Worm (Caenorhabditis elegans) whole organism, L3 larva: ENCODE results near the gene F10E9.7.

Experiments
- R02D3.7 ChIP-seq: fragments of 150-350 bp; optimal IDR thresholded peaks from 2 replicates; lab custom pipeline; 2014; ENCODE audit warnings: missing biosample characterization, missing genetic modification characterization
- ZK546.5 ChIP-seq: sonication (generic microtip); optimal IDR thresholded peaks from 2 replicates; lab custom pipeline; 2017; ENCODE audit warnings: missing biosample characterization, missing genetic modification characterization
- aly-2 ChIP-seq: fragments of 150-350 bp; optimal IDR thresholded peaks from 2 replicates; lab custom pipeline; 2014; ENCODE audit warnings: missing biosample characterization, missing genetic modification characterization
- ama-1 ChIP-seq: fragments of 150-350 bp; optimal IDR thresholded peaks from 2 replicates; lab custom pipeline; 2018
- ceh-82 ChIP-seq: fragments of 150-350 bp; optimal IDR thresholded peaks from 2 replicates; lab custom pipeline; 2014; ENCODE audit warnings: missing biosample characterization, missing genetic modification characterization
- ceh-9 ChIP-seq: sonication (generic microtip); optimal IDR thresholded peaks from 2 replicates; lab custom pipeline; 2018; ENCODE audit warnings: missing biosample characterization, missing genetic modification characterization
- daf-12 ChIP-seq: fragments of 150-350 bp; optimal IDR thresholded peaks from 2 replicates; lab custom pipeline; 2014; ENCODE audit warnings: missing biosample characterization, missing genetic modification reagents, missing genetic modification characterization
- egl-27 ChIP-seq: sonication (generic microtip); optimal IDR thresholded peaks from 4 replicates; lab custom pipeline; 2017; ENCODE audit warnings: missing biosample characterization, missing genetic modification reagents, missing genetic modification characterization
- egl-5 ChIP-seq: fragments of 150-350 bp; optimal IDR thresholded peaks from 2 replicates; lab custom pipeline; 2017; ENCODE audit warnings: missing biosample characterization, missing genetic modification reagents, missing genetic modification characterization, inconsistent platforms
- elt-1 ChIP-seq: fragments of 150-350 bp; optimal IDR thresholded peaks from 2 replicates; lab custom pipeline; 2014; ENCODE audit warnings: missing biosample characterization, missing genetic modification characterization
- elt-2 ChIP-seq: sonication (generic microtip); optimal IDR thresholded peaks from 2 replicates; lab custom pipeline; 2016; ENCODE audit warnings: missing genetic modification reagents, mild to moderate bottlenecking, missing genetic modification characterization, missing compliant biosample characterization
- elt-3 ChIP-seq, 3 experiments: fragments of 150-350 bp in 1 of 3; sonication (generic microtip) in 2 of 3; optimal IDR thresholded peaks; 2 replicates in 2 of 3; 4 replicates in 1 of 3; lab custom pipeline; 2014 to 2017; ENCODE audit warnings: missing biosample characterization in 3 of 3, missing genetic modification characterization in 3 of 3
- eor-1 ChIP-seq, 2 experiments: fragments of 150-350 bp; optimal IDR thresholded peaks; 2 replicates each; lab custom pipeline; 2014 to 2018; ENCODE audit warnings: missing biosample characterization in 2 of 2, missing genetic modification characterization in 2 of 2
- fkh-2 ChIP-seq: fragments of 150-350 bp; optimal IDR thresholded peaks from 2 replicates; lab custom pipeline; 2014; ENCODE audit warnings: missing biosample characterization, missing genetic modification reagents, missing genetic modification characterization
- hmg-11 ChIP-seq: sonication (generic microtip); optimal IDR thresholded peaks from 2 replicates; lab custom pipeline; 2016; ENCODE audit warnings: missing genetic modification characterization, missing compliant biosample characterization
- lin-15B ChIP-seq: fragments of 150-350 bp; optimal IDR thresholded peaks from 2 replicates; lab custom pipeline; 2014; ENCODE audit warnings: missing biosample characterization, missing genetic modification characterization
- lsy-12 ChIP-seq: sonication (generic microtip); optimal IDR thresholded peaks from 2 replicates; lab custom pipeline; 2016; ENCODE audit warnings: mild to moderate bottlenecking, missing genetic modification characterization, missing compliant biosample characterization
- mdl-1 ChIP-seq: fragments of 150-350 bp; optimal IDR thresholded peaks from 2 replicates; lab custom pipeline; 2014; ENCODE audit warnings: missing biosample characterization, missing genetic modification characterization
- nfya-1 ChIP-seq: sonication (generic microtip); optimal IDR thresholded peaks from 2 replicates; lab custom pipeline; 2017; ENCODE audit warnings: missing genetic modification characterization, mild to moderate bottlenecking, missing compliant biosample characterization, antibody characterized with exemption, moderate library complexity; ENCODE audit not compliant: insufficient read depth
- nhr-11 ChIP-seq: fragments of 150-350 bp; optimal IDR thresholded peaks from 2 replicates; lab custom pipeline; 2014; ENCODE audit warnings: missing biosample characterization, missing genetic modification characterization
- nhr-23 ChIP-seq: fragments of 150-350 bp; optimal IDR thresholded peaks from 2 replicates; lab custom pipeline; 2014; ENCODE audit warnings: missing biosample characterization, missing genetic modification reagents, missing genetic modification characterization
- nhr-25 ChIP-seq: sonication (generic microtip); optimal IDR thresholded peaks from 2 replicates; lab custom pipeline; 2017; ENCODE audit warnings: missing biosample characterization, missing genetic modification characterization
- nhr-28 ChIP-seq: fragments of 150-350 bp; optimal IDR thresholded peaks from 2 replicates; lab custom pipeline; 2014; ENCODE audit warnings: missing biosample characterization, missing genetic modification characterization
- nhr-43 ChIP-seq: sonication (generic microtip); optimal IDR thresholded peaks from 2 replicates; lab custom pipeline; 2016; ENCODE audit warnings: mild to moderate bottlenecking, missing genetic modification characterization, missing compliant biosample characterization; ENCODE audit not compliant: poor library complexity, severe bottlenecking
- nhr-67 ChIP-seq: fragments of 150-350 bp; optimal IDR thresholded peaks from 2 replicates; lab custom pipeline; 2014; ENCODE audit warnings: missing biosample characterization, missing genetic modification characterization
- nhr-76 ChIP-seq: fragments of 150-350 bp; sonication (generic microtip); optimal IDR thresholded peaks from 5 replicates; lab custom pipeline; 2014; ENCODE audit warnings: missing biosample characterization, missing genetic modification characterization
- nhr-77 ChIP-seq: fragments of 150-350 bp; optimal IDR thresholded peaks from 2 replicates; lab custom pipeline; 2014; ENCODE audit warnings: missing biosample characterization, missing genetic modification characterization
- pha-4 ChIP-seq: fragments of 150-350 bp; optimal IDR thresholded peaks from 2 replicates; lab custom pipeline; 2014; ENCODE audit warnings: missing biosample characterization, missing genetic modification reagents, missing genetic modification characterization
- pqm-1 ChIP-seq: fragments of 150-350 bp; optimal IDR thresholded peaks from 2 replicates; lab custom pipeline; 2017; ENCODE audit warnings: missing biosample characterization, missing genetic modification characterization, inconsistent platforms
- skn-1 ChIP-seq: fragments of 150-350 bp; optimal IDR thresholded peaks from 2 replicates; lab custom pipeline; 2014; ENCODE audit warnings: missing biosample characterization, missing genetic modification characterization
- tbx-2 ChIP-seq: sonication (generic microtip); optimal IDR thresholded peaks from 2 replicates; lab custom pipeline; 2016; ENCODE audit warnings: mild to moderate bottlenecking, missing genetic modification characterization, missing compliant biosample characterization
- unc-39 ChIP-seq: sonication (generic microtip); optimal IDR thresholded peaks from 4 replicates; lab custom pipeline; 2017; ENCODE audit warnings: missing biosample characterization, missing genetic modification characterization
- unc-62 ChIP-seq: fragments of 150-350 bp; sonication (generic microtip); optimal IDR thresholded peaks from 4 replicates; lab custom pipeline; 2014; ENCODE audit warnings: missing biosample characterization, missing genetic modification reagents, missing genetic modification characterization
- zag-1 ChIP-seq: fragments of 150-350 bp; optimal IDR thresholded peaks from 2 replicates; lab custom pipeline; 2014; ENCODE audit warnings: missing biosample characterization, missing genetic modification characterization

F10E9.7 gene

DNA sequence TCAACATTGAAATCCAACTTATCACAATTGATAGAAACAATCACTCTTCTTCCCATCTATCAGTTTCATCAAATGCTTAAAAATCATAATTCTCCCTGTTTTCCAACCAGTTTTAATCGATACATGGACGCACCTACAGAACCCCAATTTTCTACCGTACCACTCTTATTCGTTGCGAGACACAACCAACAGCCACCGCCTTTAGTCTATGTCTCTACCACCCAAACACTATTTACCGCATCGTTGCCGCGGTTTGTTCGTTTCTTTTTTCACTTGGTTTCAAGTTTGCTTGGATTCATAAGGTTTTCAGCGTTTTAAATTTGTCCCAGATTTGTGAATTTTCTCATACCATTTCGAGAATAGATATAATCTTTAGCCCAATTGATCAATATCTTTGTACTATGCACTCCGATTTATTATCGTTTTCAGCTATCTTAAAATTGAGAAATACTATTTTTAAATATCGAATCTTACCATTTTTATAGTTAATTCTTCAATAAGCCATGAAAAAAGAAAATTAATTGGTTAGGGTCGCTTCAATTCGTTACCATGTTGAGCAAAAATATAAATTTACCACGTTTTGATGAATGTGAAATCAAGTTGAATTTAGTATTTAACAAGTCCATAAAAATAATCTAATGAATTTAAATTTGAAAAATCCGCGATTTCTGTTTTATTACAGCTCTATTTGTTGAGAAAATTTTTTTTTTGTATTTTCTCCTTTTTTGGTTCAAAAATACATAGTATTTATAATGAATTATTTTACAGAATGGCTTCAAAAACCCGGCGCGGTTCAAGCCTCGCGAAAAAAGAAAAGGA is 3.2 kb upstream of the F10E9.7 start, which contains the start of gene F10E9.3:
TSS of gene F10E9.3 (plus strand) at position 769 of the 819 bp plus-strand sequence.
- no peak for TF ChIP-seq nhr-25 (tag; lab: Kevin White, UChicago)
- TF ChIP-seq unc-39 (tag; lab: Kevin White, UChicago): no peak
- TF ChIP-seq ceh-9 (tag; lab: Kevin White, UChicago): no peak
- peak; percentile 51 for TF ChIP-seq lin-15B (tag; lab: Kevin White, UChicago)
- no peak for TF ChIP-seq ceh-82 (tag; lab: Kevin White, UChicago)
- peak; percentile 14 for TF ChIP-seq pqm-1 (tag; lab: Kevin White, UChicago)
- TF ChIP-seq nhr-11 (tag; lab: Kevin White, UChicago): no peak
- TF ChIP-seq egl-5: no peak
- TF ChIP-seq pha-4 (tag; lab: Kevin White, UChicago): peak; percentile 62
- TF ChIP-seq nfya-1 (tag; lab: Kevin White, UChicago): peak; percentile 94
- no peak for TF ChIP-seq ama-1
- TF ChIP-seq skn-1 (tag; lab: Kevin White, UChicago): no peak
- no peak for TF ChIP-seq mdl-1 (tag; lab: Kevin White, UChicago)
- peak; percentile 11 for TF ChIP-seq nhr-23
- no peak for TF ChIP-seq elt-1 (tag; lab: Kevin White, UChicago)
- TF ChIP-seq nhr-76 (tag; lab: Kevin White, UChicago): no peak
- no peak for TF ChIP-seq nhr-43 (tag; lab: Kevin White, UChicago)
- TF ChIP-seq zag-1: no peak
- TF ChIP-seq nhr-77: no peak
- no peak for TF ChIP-seq nhr-67 (tag; lab: Kevin White, UChicago)
- peak; percentile 28 for TF ChIP-seq hmg-11
- no peak for TF ChIP-seq unc-62

DNA sequence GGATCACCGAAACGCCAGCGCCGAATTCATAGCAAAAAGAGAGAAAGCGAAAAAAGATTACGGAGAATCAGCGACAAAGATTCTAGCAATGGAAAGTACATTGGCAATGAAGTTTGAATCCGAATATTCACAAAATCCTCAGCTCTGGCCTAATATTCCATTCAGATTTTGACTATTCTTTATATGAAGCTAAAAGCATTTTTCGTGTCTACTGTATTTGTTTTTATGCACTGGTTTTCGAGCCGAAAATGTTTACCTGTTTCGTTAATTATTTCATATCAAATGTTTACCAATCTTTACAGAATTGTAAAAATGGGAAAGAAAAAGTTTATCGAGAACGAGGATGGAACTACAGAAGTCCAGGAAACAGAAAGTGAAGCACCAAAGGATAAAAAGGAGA is 997 bp upstream of the F10E9.7 start, which contains the start of gene F10E9.4:
TSS of gene F10E9.4 (plus strand) at position 301 of the 400 bp plus-strand sequence.
- TF ChIP-seq aly-2 (no peak), lin-15B (tag; lab: Kevin White, UChicago) (no peak), eor-1 (tag; optimal IDR thresholded peaks at IDR 0.05; lab: Kevin White, UChicago) (no peak), nhr-11 (tag; lab: Kevin White, UChicago) (no peak), daf-12 (tag; lab: Kevin White, UChicago) (no peak), tbx-2 (tag; lab: Kevin White, UChicago) (no peak), nhr-67 (tag; lab: Kevin White, UChicago) (no peak), elt-2 (tag; lab: Kevin White, UChicago) (no peak), nhr-28 (tag; lab: Kevin White, UChicago) (no peak), ceh-82 (tag; lab: Kevin White, UChicago) (no peak), R02D3.7 (no peak), elt-3 (tag; optimal IDR thresholded peaks at IDR 0.05; lab: Kevin White, UChicago) (no peak), ZK546.5 (no peak)

DNA sequence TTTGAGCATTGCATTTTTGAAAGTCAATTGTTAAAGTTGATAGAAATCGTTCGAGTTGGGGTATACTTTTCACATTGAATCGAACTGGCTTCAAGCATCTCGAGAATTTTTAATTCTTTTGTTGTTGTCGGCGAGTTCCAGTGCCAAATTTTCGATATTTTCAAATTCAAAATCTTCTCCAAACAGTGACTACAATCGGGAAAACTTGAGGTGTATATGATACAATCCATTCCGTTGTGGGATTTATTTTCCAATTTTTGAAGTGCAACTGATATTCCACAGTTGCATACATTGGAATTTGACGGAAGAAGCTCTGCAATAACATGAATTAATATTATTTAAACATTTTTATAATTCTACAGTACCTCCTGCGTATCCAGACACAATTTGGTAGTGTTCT is 1.4 kb downstream of the F10E9.7 start:
- TF ChIP-seq daf-12 (tag; lab: Kevin White, UChicago): no peak
- TF ChIP-seq unc-39 (tag; lab: Kevin White, UChicago): no peak
- no peak for TF ChIP-seq R02D3.7
- no peak for TF ChIP-seq nhr-23
- no peak for TF ChIP-seq nhr-43 (tag; lab: Kevin White, UChicago)
- no peak for TF ChIP-seq ceh-82 (tag; lab: Kevin White, UChicago)
- no peak for TF ChIP-seq nhr-25 (tag; lab: Kevin White, UChicago)
- TF ChIP-seq egl-27 (tag; lab: Kevin White, UChicago): no peak
- no peak for TF ChIP-seq fkh-2
- TF ChIP-seq elt-2 (tag; lab: Kevin White, UChicago): no peak
- TF ChIP-seq elt-3 (tag; optimal IDR thresholded peaks at IDR 0.05; lab: Kevin White, UChicago): no peak
- TF ChIP-seq nhr-11 (tag; lab: Kevin White, UChicago): no peak
- TF ChIP-seq lsy-12 (tag; lab: Kevin White, UChicago): no peak
- no peak for TF ChIP-seq nhr-77
- TF ChIP-seq elt-1 (tag; lab: Kevin White, UChicago): no peak
- TF ChIP-seq lin-15B (tag; lab: Kevin White, UChicago): no peak
- no peak for TF ChIP-seq nhr-67 (tag; lab: Kevin White, UChicago)
- no peak for TF ChIP-seq ceh-9 (tag; lab: Kevin White, UChicago)
- TF ChIP-seq, all 47 proteins: peak for 0
